Fruit fly (Drosophila melanogaster): ENCODE results near the gene Sbat.

DNA sequence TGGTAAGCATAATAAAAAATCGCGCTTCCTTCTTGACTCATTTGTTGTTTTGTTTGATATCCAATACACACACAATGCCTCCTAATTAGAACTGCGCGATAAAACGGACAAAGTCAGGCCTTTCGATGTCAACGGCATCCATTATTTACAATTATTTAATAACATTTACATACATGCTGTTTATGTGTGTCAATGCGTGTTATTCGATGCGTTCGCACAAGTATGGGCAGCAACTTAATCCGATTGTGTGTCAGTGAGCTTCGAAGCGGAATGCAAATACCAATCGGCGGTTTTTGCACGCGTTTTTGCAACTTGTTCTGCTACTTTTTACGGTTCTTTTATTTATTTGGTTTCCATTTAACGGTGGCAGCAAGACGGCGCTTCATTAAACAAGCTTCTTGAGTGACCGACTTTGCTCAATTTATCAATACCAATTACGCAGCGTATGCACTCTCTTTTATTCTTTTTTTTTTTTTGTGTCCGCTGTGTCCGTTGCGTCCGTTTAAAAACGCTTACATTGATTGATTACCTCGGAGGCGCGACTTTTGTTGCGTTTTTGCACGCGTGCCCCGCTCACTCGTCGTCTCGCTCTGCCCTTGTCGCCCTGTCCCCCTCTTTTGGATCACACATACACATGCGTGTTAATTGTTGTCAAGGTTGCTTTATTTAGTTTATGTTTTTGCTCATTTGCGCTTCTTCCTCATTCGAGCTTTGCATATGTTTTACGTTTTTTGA is 26.3 kb downstream of the Sbat start:
- TF ChIP-seq CG10348 (GFP tag; IDR thresholded peaks at IDR 0.05) (no peak), CG4496 (GFP tag; IDR thresholded peaks at IDR 0.05) (no peak), Pif1B (GFP tag; optimal IDR thresholded peaks at IDR 0.05) (no peak), EcR (GFP tag; optimal IDR thresholded peaks at IDR 0.05) (peak; percentile 40), CG32121 (GFP tag; IDR thresholded peaks at IDR 0.05) (no peak), gl (tag; optimal IDR thresholded peaks at IDR 0.05) (no peak), fd96Ca (GFP tag; IDR thresholded peaks at IDR 0.05) (no peak), CG8159 (tag; optimal IDR thresholded peaks at IDR 0.05) (no peak), D1 (tag; optimal IDR thresholded peaks at IDR 0.05) (no peak)
